Fruit fly (Drosophila melanogaster) whole organism, prepupa: ENCODE data around the gene Fdx2.

Source experiments
- Blimp-1 ChIP-seq: fragments of 200-800 bp; sonication (Bioruptor generic); optimal IDR thresholded peaks from 3 replicates; lab custom pipeline; 2017; ENCODE audit warnings: missing biosample characterization, missing genetic modification characterization, mild to moderate bottlenecking, moderate library complexity, missing genetic modification reagents
- CG11294 ChIP-seq: fragments of 200-800 bp; sonication (Bioruptor generic); IDR thresholded peaks from 2 replicates; pipeline ENCODE4 v1.3.6; 2022; ENCODE audit warnings: missing biosample characterization, missing genetic modification characterization
- CG11762 ChIP-seq: fragments of 200-800 bp; sonication (Bioruptor generic); optimal IDR thresholded peaks from 3 replicates; lab custom pipeline; 2016; ENCODE audit warnings: missing biosample characterization, missing genetic modification characterization; ENCODE audit not compliant: insufficient read depth
- CG15336 ChIP-seq: fragments of 200-800 bp; sonication (Bioruptor generic); IDR thresholded peaks from 2 replicates; pipeline ENCODE4 v1.3.6; 2022; ENCODE audit warnings: missing biosample characterization, missing genetic modification characterization
- CG1621 ChIP-seq: fragments of 200-800 bp; sonication (Bioruptor generic); optimal IDR thresholded peaks from 3 replicates; lab custom pipeline; 2018; ENCODE audit warnings: missing biosample characterization, mild to moderate bottlenecking, missing genetic modification characterization
- CG16779 ChIP-seq: fragments of 200-800 bp; sonication (Bioruptor generic); optimal IDR thresholded peaks from 3 replicates; lab custom pipeline; 2017; ENCODE audit warnings: missing biosample characterization, mild to moderate bottlenecking, missing genetic modification characterization
- CG3032 ChIP-seq: fragments of 200-800 bp; optimal IDR thresholded peaks from 2 replicates; lab custom pipeline; 2019; ENCODE audit warnings: missing biosample characterization, mild to moderate bottlenecking, missing genetic modification characterization, moderate library complexity
- CG31627 ChIP-seq: fragments of 200-800 bp; sonication (Bioruptor generic); optimal IDR thresholded peaks from 3 replicates; lab custom pipeline; 2016; ENCODE audit warnings: missing biosample characterization, missing genetic modification characterization
- CG32006 ChIP-seq: fragments of 200-800 bp; sonication (Bioruptor generic); optimal IDR thresholded peaks from 3 replicates; lab custom pipeline; 2017; ENCODE audit warnings: missing biosample characterization, mild to moderate bottlenecking, missing genetic modification characterization
- CG3919 ChIP-seq: fragments of 200-800 bp; sonication (Bioruptor generic); optimal IDR thresholded peaks from 3 replicates; lab custom pipeline; 2016; ENCODE audit warnings: missing biosample characterization, missing genetic modification characterization
- CG6163 ChIP-seq: fragments of 200-800 bp; sonication (Bioruptor generic); IDR thresholded peaks from 3 replicates; pipeline ENCODE4 v1.3.6; 2022; ENCODE audit warnings: missing biosample characterization, missing genetic modification characterization
- CG6276 ChIP-seq: fragments of 200-800 bp; sonication (Bioruptor generic); optimal IDR thresholded peaks from 2 replicates; lab custom pipeline; 2017; ENCODE audit warnings: missing biosample characterization, mild to moderate bottlenecking, missing genetic modification characterization
- CG6792 ChIP-seq: fragments of 200-800 bp; sonication (Bioruptor generic); optimal IDR thresholded peaks from 3 replicates; lab custom pipeline; 2016; ENCODE audit warnings: missing biosample characterization, missing genetic modification characterization
- CG6854 ChIP-seq: fragments of 200-800 bp; sonication (Bioruptor generic); optimal IDR thresholded peaks from 2 replicates; lab custom pipeline; 2017; ENCODE audit warnings: missing biosample characterization, mild to moderate bottlenecking, missing genetic modification characterization
- CG7368 ChIP-seq: fragments of 200-800 bp; sonication (Bioruptor generic); optimal IDR thresholded peaks from 3 replicates; lab custom pipeline; 2016; ENCODE audit warnings: missing biosample characterization, missing genetic modification characterization
- CG8119 ChIP-seq: fragments of 200-800 bp; sonication (Bioruptor generic); IDR thresholded peaks from 3 replicates; pipeline ENCODE4 v1.3.6; 2022; ENCODE audit warnings: missing biosample characterization, missing genetic modification characterization
- CG8319 ChIP-seq: fragments of 200-800 bp; sonication (Bioruptor generic); optimal IDR thresholded peaks from 3 replicates; lab custom pipeline; 2016; ENCODE audit warnings: missing biosample characterization, missing genetic modification characterization
- CG9139 ChIP-seq: fragments of 200-800 bp; sonication (Bioruptor generic); optimal IDR thresholded peaks from 3 replicates; lab custom pipeline; 2017; ENCODE audit warnings: missing biosample characterization, mild to moderate bottlenecking, missing genetic modification characterization
- Eip75B ChIP-seq: fragments of 200-800 bp; sonication (Bioruptor generic); optimal IDR thresholded peaks from 3 replicates; lab custom pipeline; 2016; ENCODE audit warnings: missing biosample characterization, missing genetic modification characterization
- Eip78C ChIP-seq: fragments of 200-800 bp; sonication (Bioruptor generic); peaks from one replicate; lab custom pipeline; 2016; ENCODE audit warnings: missing biosample characterization, missing genetic modification characterization
- Ets96B ChIP-seq: fragments of 200-800 bp; optimal IDR thresholded peaks from 2 replicates; lab custom pipeline; 2019; ENCODE audit warnings: missing biosample characterization, mild to moderate bottlenecking, missing genetic modification characterization, moderate library complexity
- Hr4 ChIP-seq: fragments of 200-800 bp; sonication (Bioruptor generic); optimal IDR thresholded peaks from 3 replicates; lab custom pipeline; 2016; ENCODE audit warnings: missing biosample characterization, missing genetic modification characterization
- Lpt ChIP-seq: fragments of 200-800 bp; sonication (Bioruptor generic); optimal IDR thresholded peaks from 3 replicates; lab custom pipeline; 2016; ENCODE audit warnings: missing biosample characterization, missing genetic modification characterization
- Met ChIP-seq: fragments of 200-800 bp; sonication (Bioruptor generic); optimal IDR thresholded peaks from 3 replicates; lab custom pipeline; 2016; ENCODE audit warnings: missing biosample characterization, missing genetic modification characterization
- OdsH ChIP-seq: fragments of 200-800 bp; sonication (Bioruptor generic); optimal IDR thresholded peaks from 3 replicates; lab custom pipeline; 2016; ENCODE audit warnings: missing biosample characterization, missing genetic modification characterization
- Smox ChIP-seq: fragments of 200-800 bp; sonication (Bioruptor generic); optimal IDR thresholded peaks from 3 replicates; lab custom pipeline; 2016; ENCODE audit warnings: missing biosample characterization, missing genetic modification characterization
- Sox102F ChIP-seq: fragments of 200-800 bp; sonication (Bioruptor generic); optimal IDR thresholded peaks from 2 replicates; lab custom pipeline; 2016; ENCODE audit warnings: missing biosample characterization, mild to moderate bottlenecking, missing genetic modification characterization
- Sox15 ChIP-seq: fragments of 200-800 bp; sonication (Bioruptor generic); optimal IDR thresholded peaks from 3 replicates; lab custom pipeline; 2016; ENCODE audit warnings: missing biosample characterization, missing genetic modification characterization
- achi ChIP-seq: fragments of 200-800 bp; sonication (Bioruptor generic); optimal IDR thresholded peaks from 3 replicates; lab custom pipeline; 2016; ENCODE audit warnings: missing biosample characterization, missing genetic modification characterization
- acj6 ChIP-seq: fragments of 200-800 bp; sonication (Bioruptor generic); optimal IDR thresholded peaks from 3 replicates; lab custom pipeline; 2016; ENCODE audit warnings: missing biosample characterization, missing genetic modification characterization
- cyc ChIP-seq: fragments of 200-800 bp; sonication (Bioruptor generic); optimal IDR thresholded peaks from 3 replicates; lab custom pipeline; 2016; ENCODE audit warnings: missing biosample characterization, missing genetic modification characterization
- dac ChIP-seq: fragments of 200-800 bp; sonication (Bioruptor generic); optimal IDR thresholded peaks from 2 replicates; lab custom pipeline; 2017; ENCODE audit warnings: missing biosample characterization, mild to moderate bottlenecking, missing genetic modification characterization
- dsx ChIP-seq: fragments of 200-800 bp; optimal IDR thresholded peaks from 3 replicates; lab custom pipeline; 2019; ENCODE audit warnings: missing biosample characterization, mild to moderate bottlenecking, missing genetic modification characterization, moderate library complexity; ENCODE audit not compliant: poor library complexity, severe bottlenecking
- esn ChIP-seq: fragments of 200-800 bp; sonication (Bioruptor generic); optimal IDR thresholded peaks from 2 replicates; lab custom pipeline; 2016; ENCODE audit warnings: missing biosample characterization, mild to moderate bottlenecking, missing genetic modification characterization, moderate library complexity
- fkh ChIP-seq: fragments of 200-800 bp; sonication (Bioruptor generic); optimal IDR thresholded peaks from 3 replicates; lab custom pipeline; 2017; ENCODE audit warnings: missing biosample characterization, mild to moderate bottlenecking, missing genetic modification characterization, moderate library complexity
- lz ChIP-seq: fragments of 200-800 bp; sonication (Bioruptor generic); optimal IDR thresholded peaks from 3 replicates; lab custom pipeline; 2016; ENCODE audit warnings: missing biosample characterization, missing genetic modification characterization
- net ChIP-seq: fragments of 200-800 bp; sonication (Bioruptor generic); optimal IDR thresholded peaks from 3 replicates; lab custom pipeline; 2016; ENCODE audit warnings: missing biosample characterization, missing genetic modification characterization
- pdm3 ChIP-seq: fragments of 200-800 bp; sonication (Bioruptor generic); optimal IDR thresholded peaks from 3 replicates; lab custom pipeline; 2016; ENCODE audit warnings: missing biosample characterization, missing genetic modification characterization
- salr ChIP-seq, 2 experiments: fragments of 200-800 bp; sonication (Bioruptor generic); optimal IDR thresholded peaks; 3 replicates each; lab custom pipeline; 2016 to 2018; ENCODE audit warnings: missing biosample characterization in 2 of 2, missing genetic modification characterization in 2 of 2, mild to moderate bottlenecking in 1 of 2
- spab ChIP-seq: fragments of 200-800 bp; sonication (Bioruptor generic); optimal IDR thresholded peaks from 2 replicates; lab custom pipeline; 2017; ENCODE audit warnings: missing biosample characterization, mild to moderate bottlenecking, missing genetic modification characterization, missing genetic modification reagents
- svp ChIP-seq: fragments of 200-800 bp; sonication (Bioruptor generic); peaks from one replicate; lab custom pipeline; 2016; ENCODE audit warnings: missing biosample characterization, missing genetic modification characterization
- vri ChIP-seq: fragments of 200-800 bp; sonication (Bioruptor generic); optimal IDR thresholded peaks from 3 replicates; lab custom pipeline; 2016; ENCODE audit warnings: missing biosample characterization, mild to moderate bottlenecking, missing genetic modification characterization

Fdx2 gene

DNA sequence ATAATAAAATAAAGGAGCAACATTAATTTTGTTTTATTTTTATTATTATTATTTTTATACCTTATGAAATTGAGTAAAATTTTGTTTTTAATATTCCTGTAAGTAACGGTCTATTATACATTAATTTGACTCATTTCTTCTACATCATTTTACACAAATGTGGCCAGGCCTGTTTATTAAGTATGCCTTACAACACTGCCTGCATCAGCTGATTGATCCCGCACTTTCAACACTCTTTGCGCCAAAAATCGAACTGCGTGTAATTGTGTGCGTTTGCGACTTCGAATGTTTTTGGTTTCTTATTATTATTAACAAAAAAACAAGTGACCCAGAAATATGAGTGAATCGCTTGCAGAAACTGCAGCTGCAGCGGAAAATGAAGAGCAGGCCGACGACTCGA lies 21.0 kb downstream of the Fdx2 start, which contains the start of gene Claspin:
TSS of gene Claspin (plus strand) at position 185 of the 400 bp plus-strand sequence.
- peak; percentile 33 for TF ChIP-seq lz (GFP tag; lab: Kevin White, UChicago)
- TF ChIP-seq CG6792, result no peak
- no peak for TF ChIP-seq vri (GFP tag; lab: Kevin White, UChicago)
- no peak for TF ChIP-seq CG8319
- TF ChIP-seq CG1621 (tag; lab: Kevin White, UChicago), result no peak
- no peak for TF ChIP-seq CG6854 (GFP tag; lab: Kevin White, UChicago)
- TF ChIP-seq CG6276 (GFP tag; lab: Kevin White, UChicago), result no peak
- no peak for TF ChIP-seq Met (GFP tag; lab: Kevin White, UChicago)
- no peak for TF ChIP-seq achi (GFP tag; lab: Kevin White, UChicago)
- no peak for TF ChIP-seq Hr4 (GFP tag; lab: Kevin White, UChicago)
- no peak for TF ChIP-seq Smox
- TF ChIP-seq Blimp-1 (GFP tag; lab: Kevin White, UChicago), result no peak
- TF ChIP-seq CG3919 (GFP tag; lab: Kevin White, UChicago), result no peak
- no peak for TF ChIP-seq spab (GFP tag; lab: Kevin White, UChicago)
- TF ChIP-seq CG9139 (GFP tag; lab: Kevin White, UChicago), result no peak
- no peak for TF ChIP-seq Ets96B (tag; lab: Kevin White, UChicago)
- TF ChIP-seq OdsH (GFP tag; lab: Kevin White, UChicago), result no peak
- peak; percentile 38 for TF ChIP-seq cyc (GFP tag; lab: Kevin White, UChicago)
- TF ChIP-seq salr (GFP tag; optimal IDR thresholded peaks at IDR 0.05; lab: Kevin White, UChicago), result no peak
- TF ChIP-seq Lpt, result no peak
- TF ChIP-seq CG16779 (tag; lab: Kevin White, UChicago), result no peak
- no peak for TF ChIP-seq acj6 (GFP tag; lab: Kevin White, UChicago)
- peak; percentile 53 for TF ChIP-seq esn (GFP tag; lab: Kevin White, UChicago)
- TF ChIP-seq CG15336 (GFP tag; lab: Robert Waterston, UW), result no peak
- TF ChIP-seq CG11294 (GFP tag; lab: Robert Waterston, UW), result no peak
- peak; percentile 8 for TF ChIP-seq Sox15
- TF ChIP-seq CG3032 (tag; lab: Kevin White, UChicago), result no peak
- no peak for TF ChIP-seq pdm3
- TF ChIP-seq CG31627 (GFP tag; lab: Kevin White, UChicago), result peak; percentile 53
- no peak for TF ChIP-seq svp (GFP tag; lab: Kevin White, UChicago)

DNA sequence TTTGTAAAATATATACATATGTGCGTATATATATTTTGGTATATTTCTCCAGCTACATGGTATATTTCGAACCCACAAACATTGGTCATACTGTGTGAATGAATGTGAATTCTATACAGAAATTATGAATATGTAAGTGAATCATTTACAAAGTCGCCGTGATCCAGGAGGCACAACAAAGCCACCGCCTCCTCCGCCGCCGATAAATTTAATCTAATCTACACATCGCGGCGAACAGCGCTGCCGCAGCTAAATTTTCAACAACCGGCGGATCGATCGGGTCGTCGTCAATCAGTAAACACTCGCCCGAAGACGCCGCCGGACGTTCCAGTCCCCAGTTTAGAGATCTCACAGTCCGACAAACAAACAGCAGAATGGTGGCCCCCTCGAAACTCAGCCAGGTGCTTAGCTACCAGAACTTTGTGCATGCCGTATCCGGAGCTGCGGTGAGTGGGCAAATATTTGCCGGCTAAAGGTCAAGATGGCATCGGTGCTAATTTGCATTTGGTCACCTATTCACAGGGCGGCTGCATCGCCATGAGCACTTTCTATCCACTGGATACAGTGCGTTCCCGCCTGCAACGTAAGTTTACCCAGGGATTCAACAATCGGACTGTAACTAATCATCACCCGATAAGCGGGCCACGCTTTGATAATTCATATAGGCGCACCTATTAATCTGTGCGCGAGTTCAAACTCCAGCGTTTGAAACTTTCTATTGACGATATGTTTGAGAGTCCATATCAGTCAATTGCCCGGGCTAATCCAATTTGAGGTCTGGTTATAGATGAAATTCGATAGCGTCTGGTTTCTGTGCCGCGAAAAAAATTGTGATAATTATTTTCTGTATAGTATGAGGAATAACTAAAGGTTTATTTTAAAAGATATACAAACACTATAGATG lies 26.6 kb downstream of the Fdx2 start, which contains the start of gene PMP34:
TSS of gene PMP34 (plus strand) at position 79 of the 904 bp plus-strand sequence.
- TF ChIP-seq CG6792, result no peak
- TF ChIP-seq CG11762 (GFP tag; lab: Kevin White, UChicago), result no peak
- TF ChIP-seq OdsH (GFP tag; lab: Kevin White, UChicago), result no peak
- peak; percentile 71 for TF ChIP-seq dsx (GFP tag; lab: Kevin White, UChicago)
- TF ChIP-seq CG15336 (GFP tag; lab: Robert Waterston, UW), result 0 out of 2 replicates have a peak, but pooled peaks have one; percentile 10
- no peak for TF ChIP-seq Sox102F (GFP tag; lab: Kevin White, UChicago)
- no peak for TF ChIP-seq lz (GFP tag; lab: Kevin White, UChicago)
- no peak for TF ChIP-seq CG3919 (GFP tag; lab: Kevin White, UChicago)
- no peak for TF ChIP-seq net (GFP tag; lab: Kevin White, UChicago)
- TF ChIP-seq CG6163, result no peak
- TF ChIP-seq Sox15, result no peak
- no peak for TF ChIP-seq CG9139 (GFP tag; lab: Kevin White, UChicago)
- no peak for TF ChIP-seq dac (GFP tag; lab: Kevin White, UChicago)
- no peak for TF ChIP-seq salr (GFP tag; optimal IDR thresholded peaks at IDR 0.05; lab: Kevin White, UChicago)
- no peak for TF ChIP-seq spab (GFP tag; lab: Kevin White, UChicago)
- TF ChIP-seq Eip75B (GFP tag; lab: Kevin White, UChicago), result no peak
- TF ChIP-seq CG8119, result no peak
- no peak for TF ChIP-seq Eip78C (GFP tag; lab: Kevin White, UChicago)
- TF ChIP-seq Hr4 (GFP tag; lab: Kevin White, UChicago), result no peak
- no peak for TF ChIP-seq CG32006 (GFP tag; lab: Kevin White, UChicago)
- TF ChIP-seq fkh, result peak; percentile 60
- no peak for TF ChIP-seq CG11294 (GFP tag; lab: Robert Waterston, UW)
- no peak for TF ChIP-seq CG7368 (GFP tag; lab: Kevin White, UChicago)
- no peak for TF ChIP-seq achi (GFP tag; lab: Kevin White, UChicago)
